Worm (Caenorhabditis elegans) whole organism, L3 larva: Measurements from ENCODE around the gene fbxb-76.

ENCODE experiments used
- R02D3.7 ChIP-seq: fragments of 150-350 bp; optimal IDR thresholded peaks from 2 replicates; lab custom pipeline; 2014; ENCODE audit warnings: missing biosample characterization, missing genetic modification characterization
- ZK546.5 ChIP-seq: sonication (generic microtip); optimal IDR thresholded peaks from 2 replicates; lab custom pipeline; 2017; ENCODE audit warnings: missing biosample characterization, missing genetic modification characterization
- ceh-16 ChIP-seq: sonication (generic microtip); optimal IDR thresholded peaks from 2 replicates; lab custom pipeline; 2017; ENCODE audit warnings: missing biosample characterization, missing genetic modification characterization
- ceh-28 ChIP-seq: fragments of 150-350 bp; optimal IDR thresholded peaks from 2 replicates; lab custom pipeline; 2014; ENCODE audit warnings: missing biosample characterization, missing genetic modification reagents, missing genetic modification characterization
- ceh-9 ChIP-seq: sonication (generic microtip); optimal IDR thresholded peaks from 2 replicates; lab custom pipeline; 2018; ENCODE audit warnings: missing biosample characterization, missing genetic modification characterization
- egl-27 ChIP-seq: sonication (generic microtip); optimal IDR thresholded peaks from 4 replicates; lab custom pipeline; 2017; ENCODE audit warnings: missing biosample characterization, missing genetic modification reagents, missing genetic modification characterization
- egl-5 ChIP-seq: fragments of 150-350 bp; optimal IDR thresholded peaks from 2 replicates; lab custom pipeline; 2017; ENCODE audit warnings: missing biosample characterization, missing genetic modification reagents, missing genetic modification characterization, inconsistent platforms
- elt-1 ChIP-seq: fragments of 150-350 bp; optimal IDR thresholded peaks from 2 replicates; lab custom pipeline; 2014; ENCODE audit warnings: missing biosample characterization, missing genetic modification characterization
- elt-2 ChIP-seq: sonication (generic microtip); optimal IDR thresholded peaks from 2 replicates; lab custom pipeline; 2016; ENCODE audit warnings: missing genetic modification reagents, mild to moderate bottlenecking, missing genetic modification characterization, missing compliant biosample characterization
- elt-3 ChIP-seq, 3 experiments: fragments of 150-350 bp in 1 of 3; sonication (generic microtip) in 2 of 3; optimal IDR thresholded peaks; 2 replicates in 2 of 3; 4 replicates in 1 of 3; lab custom pipeline; 2014 to 2017; ENCODE audit warnings: missing biosample characterization in 3 of 3, missing genetic modification characterization in 3 of 3
- eor-1 ChIP-seq, 2 experiments: fragments of 150-350 bp; optimal IDR thresholded peaks; 2 replicates each; lab custom pipeline; 2014 to 2018; ENCODE audit warnings: missing biosample characterization in 2 of 2, missing genetic modification characterization in 2 of 2
- fkh-10 ChIP-seq: sonication (generic microtip); optimal IDR thresholded peaks from 2 replicates; lab custom pipeline; 2017; ENCODE audit warnings: missing biosample characterization, missing genetic modification reagents, missing genetic modification characterization
- fos-1 ChIP-seq: fragments of 150-350 bp; optimal IDR thresholded peaks from 2 replicates; lab custom pipeline; 2014; ENCODE audit warnings: missing biosample characterization, missing genetic modification characterization
- hmg-11 ChIP-seq: sonication (generic microtip); optimal IDR thresholded peaks from 2 replicates; lab custom pipeline; 2016; ENCODE audit warnings: missing genetic modification characterization, missing compliant biosample characterization
- lin-15B ChIP-seq: fragments of 150-350 bp; optimal IDR thresholded peaks from 2 replicates; lab custom pipeline; 2014; ENCODE audit warnings: missing biosample characterization, missing genetic modification characterization
- lin-39 ChIP-seq: fragments of 150-350 bp; optimal IDR thresholded peaks from 2 replicates; lab custom pipeline; 2018; ENCODE audit warnings: missing biosample characterization, missing genetic modification reagents, missing genetic modification characterization
- lsy-12 ChIP-seq: sonication (generic microtip); optimal IDR thresholded peaks from 2 replicates; lab custom pipeline; 2016; ENCODE audit warnings: mild to moderate bottlenecking, missing genetic modification characterization, missing compliant biosample characterization
- nfya-1 ChIP-seq: sonication (generic microtip); optimal IDR thresholded peaks from 2 replicates; lab custom pipeline; 2017; ENCODE audit warnings: missing genetic modification characterization, mild to moderate bottlenecking, missing compliant biosample characterization, antibody characterized with exemption, moderate library complexity; ENCODE audit not compliant: insufficient read depth
- nhr-11 ChIP-seq: fragments of 150-350 bp; optimal IDR thresholded peaks from 2 replicates; lab custom pipeline; 2014; ENCODE audit warnings: missing biosample characterization, missing genetic modification characterization
- nhr-12 ChIP-seq: fragments of 150-350 bp; optimal IDR thresholded peaks from 2 replicates; lab custom pipeline; 2014; ENCODE audit warnings: missing biosample characterization, missing genetic modification characterization
- nhr-23 ChIP-seq: fragments of 150-350 bp; optimal IDR thresholded peaks from 2 replicates; lab custom pipeline; 2014; ENCODE audit warnings: missing biosample characterization, missing genetic modification reagents, missing genetic modification characterization
- nhr-237 ChIP-seq: fragments of 150-350 bp; optimal IDR thresholded peaks from 2 replicates; lab custom pipeline; 2014; ENCODE audit warnings: missing biosample characterization, missing genetic modification characterization
- nhr-25 ChIP-seq: sonication (generic microtip); optimal IDR thresholded peaks from 2 replicates; lab custom pipeline; 2017; ENCODE audit warnings: missing biosample characterization, missing genetic modification characterization
- nhr-28 ChIP-seq: fragments of 150-350 bp; optimal IDR thresholded peaks from 2 replicates; lab custom pipeline; 2014; ENCODE audit warnings: missing biosample characterization, missing genetic modification characterization
- nhr-43 ChIP-seq: sonication (generic microtip); optimal IDR thresholded peaks from 2 replicates; lab custom pipeline; 2016; ENCODE audit warnings: mild to moderate bottlenecking, missing genetic modification characterization, missing compliant biosample characterization; ENCODE audit not compliant: poor library complexity, severe bottlenecking
- nhr-67 ChIP-seq: fragments of 150-350 bp; optimal IDR thresholded peaks from 2 replicates; lab custom pipeline; 2014; ENCODE audit warnings: missing biosample characterization, missing genetic modification characterization
- nhr-76 ChIP-seq: fragments of 150-350 bp; sonication (generic microtip); optimal IDR thresholded peaks from 5 replicates; lab custom pipeline; 2014; ENCODE audit warnings: missing biosample characterization, missing genetic modification characterization
- pha-4 ChIP-seq: fragments of 150-350 bp; optimal IDR thresholded peaks from 2 replicates; lab custom pipeline; 2014; ENCODE audit warnings: missing biosample characterization, missing genetic modification reagents, missing genetic modification characterization
- pqm-1 ChIP-seq: fragments of 150-350 bp; optimal IDR thresholded peaks from 2 replicates; lab custom pipeline; 2017; ENCODE audit warnings: missing biosample characterization, missing genetic modification characterization, inconsistent platforms
- sea-2 ChIP-seq: fragments of 150-350 bp; sonication (generic microtip); optimal IDR thresholded peaks from 4 replicates; lab custom pipeline; 2014; ENCODE audit warnings: missing biosample characterization, missing genetic modification reagents, missing genetic modification characterization
- skn-1 ChIP-seq: fragments of 150-350 bp; optimal IDR thresholded peaks from 2 replicates; lab custom pipeline; 2014; ENCODE audit warnings: missing biosample characterization, missing genetic modification characterization
- snpc-4 ChIP-seq: fragments of 150-350 bp; optimal IDR thresholded peaks from 2 replicates; lab custom pipeline; 2014; ENCODE audit warnings: missing biosample characterization, missing genetic modification characterization

fbxb-76 gene

DNA sequence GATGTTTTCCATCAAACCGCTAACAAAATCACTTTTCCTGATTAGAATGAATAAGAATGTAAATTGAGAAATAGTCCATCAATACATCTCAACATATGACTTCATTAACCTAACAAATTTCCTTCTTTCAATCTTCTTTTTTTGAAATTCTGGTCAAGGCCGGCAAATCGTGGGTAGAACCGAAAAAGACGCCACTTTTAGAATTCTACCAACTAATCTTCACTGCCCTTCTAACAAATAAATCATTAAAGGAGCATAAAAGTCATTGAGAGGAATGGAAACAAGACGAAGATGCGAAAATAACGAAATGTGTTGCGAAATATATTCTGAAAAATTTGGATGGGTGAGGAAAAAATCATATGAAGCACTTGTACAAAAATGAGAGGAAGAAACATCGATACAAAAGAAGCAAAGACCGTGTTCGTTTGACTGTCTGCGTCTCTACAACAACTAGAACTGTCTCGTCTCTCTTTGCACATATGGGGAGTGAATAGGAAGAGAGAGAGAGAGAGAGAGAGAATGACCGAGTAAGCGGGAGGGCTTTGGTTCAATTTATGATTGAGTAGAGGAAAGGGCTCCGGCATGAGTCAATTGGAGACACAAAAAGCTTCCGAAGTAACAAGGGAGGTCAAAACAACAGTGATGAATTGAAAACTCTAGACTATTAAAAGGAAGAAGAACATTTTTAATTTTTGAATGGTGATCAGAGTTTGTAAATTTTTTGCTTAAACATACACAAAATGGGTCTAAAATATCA, 15.2 kb downstream of the fbxb-76 start:
- no peak for TF ChIP-seq sea-2 (GFP tag; lab: Kevin White, UChicago)
- no peak for TF ChIP-seq nhr-237
- TF ChIP-seq nhr-76: peak; percentile 84
- no peak for TF ChIP-seq R02D3.7
- peak; percentile 60 for TF ChIP-seq pha-4 (tag; lab: Kevin White, UChicago)
- TF ChIP-seq nfya-1 (tag; lab: Kevin White, UChicago): peak; percentile 32
- no peak for TF ChIP-seq nhr-28 (tag; lab: Kevin White, UChicago)
- peak; percentile 12 for TF ChIP-seq elt-2 (tag; lab: Kevin White, UChicago)
- peak; percentile 17 for TF ChIP-seq ceh-28 (tag; lab: Kevin White, UChicago)
- TF ChIP-seq nhr-25: peak; percentile 12
- TF ChIP-seq hmg-11: peak; percentile 16
- peak; percentile 1 for TF ChIP-seq pqm-1 (tag; lab: Kevin White, UChicago)

DNA sequence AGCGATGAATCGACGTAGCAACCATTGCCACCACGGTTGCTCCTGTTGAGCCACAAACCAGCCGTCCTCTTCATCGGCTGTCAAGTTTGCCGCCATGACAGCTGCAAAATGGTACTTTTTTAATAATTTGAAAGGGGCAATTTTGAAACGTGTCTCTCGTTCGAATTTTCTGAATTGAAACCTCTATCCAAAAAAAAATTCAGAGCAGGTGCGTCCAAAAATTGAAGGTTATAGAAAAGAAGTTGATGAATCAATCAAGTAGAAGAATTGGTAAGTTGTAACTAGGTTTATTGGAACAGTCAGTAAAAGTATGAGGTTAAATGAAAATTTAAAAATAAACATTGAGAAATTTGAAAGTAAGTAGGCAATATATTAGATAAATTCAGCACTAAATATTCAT, 17.7 kb downstream of the fbxb-76 start, which contains the start of gene T01G1.4:
Gene T01G1.4, minus strand, starts transcription at position 101 of the 400 bp plus-strand sequence.
- TF ChIP-seq nhr-76 (no peak), fos-1 (no peak), nhr-28 (tag; lab: Kevin White, UChicago) (no peak), hmg-11 (no peak), snpc-4 (tag; lab: Kevin White, UChicago) (no peak), eor-1 (tag; optimal IDR thresholded peaks at IDR 0.05; lab: Kevin White, UChicago) (no peak)
- TF ChIP-seq, all 47 proteins: peak for 0

DNA sequence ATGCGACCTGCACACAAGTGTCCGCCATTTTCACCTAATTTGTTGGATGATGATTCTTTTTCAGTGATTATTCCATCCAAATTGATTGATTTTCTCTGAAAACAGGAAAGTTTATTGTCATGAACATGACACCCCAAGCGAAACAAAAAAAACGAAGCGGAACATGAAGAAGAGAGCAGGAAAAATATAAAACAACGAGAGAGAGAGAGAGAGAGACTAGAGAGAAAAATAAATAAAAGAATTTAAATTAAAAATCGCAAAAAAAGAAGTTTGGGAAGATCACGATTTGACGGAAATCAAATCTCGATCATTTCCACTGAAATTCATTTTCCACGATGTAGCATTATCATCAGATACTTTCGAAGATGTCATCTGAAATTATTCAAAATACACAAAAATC, 19.4 kb downstream of the fbxb-76 start, which contains the start of gene klp-12:
Gene klp-12, minus strand, starts transcription at position 101 of the 400 bp plus-strand sequence.
- TF ChIP-seq ZK546.5 (tag; lab: Kevin White, UChicago): no peak
- TF ChIP-seq elt-3 (tag; optimal IDR thresholded peaks at IDR 0.05; lab: Kevin White, UChicago): no peak
- TF ChIP-seq lsy-12 (tag; lab: Kevin White, UChicago): no peak
- no peak for TF ChIP-seq eor-1 (tag; optimal IDR thresholded peaks at IDR 0.05; lab: Kevin White, UChicago)
- TF ChIP-seq fkh-10 (GFP tag; lab: Kevin White, UChicago): no peak
- no peak for TF ChIP-seq R02D3.7
- TF ChIP-seq nhr-43 (tag; lab: Kevin White, UChicago): no peak
- no peak for TF ChIP-seq elt-2 (tag; lab: Kevin White, UChicago)
- no peak for TF ChIP-seq lin-15B (tag; lab: Kevin White, UChicago)
- TF ChIP-seq ceh-9 (tag; lab: Kevin White, UChicago): no peak
- no peak for TF ChIP-seq ceh-16 (tag; lab: Kevin White, UChicago)
- TF ChIP-seq elt-1 (tag; lab: Kevin White, UChicago): no peak
- TF ChIP-seq ceh-28 (tag; lab: Kevin White, UChicago): no peak
- TF ChIP-seq egl-27 (tag; lab: Kevin White, UChicago): no peak

DNA sequence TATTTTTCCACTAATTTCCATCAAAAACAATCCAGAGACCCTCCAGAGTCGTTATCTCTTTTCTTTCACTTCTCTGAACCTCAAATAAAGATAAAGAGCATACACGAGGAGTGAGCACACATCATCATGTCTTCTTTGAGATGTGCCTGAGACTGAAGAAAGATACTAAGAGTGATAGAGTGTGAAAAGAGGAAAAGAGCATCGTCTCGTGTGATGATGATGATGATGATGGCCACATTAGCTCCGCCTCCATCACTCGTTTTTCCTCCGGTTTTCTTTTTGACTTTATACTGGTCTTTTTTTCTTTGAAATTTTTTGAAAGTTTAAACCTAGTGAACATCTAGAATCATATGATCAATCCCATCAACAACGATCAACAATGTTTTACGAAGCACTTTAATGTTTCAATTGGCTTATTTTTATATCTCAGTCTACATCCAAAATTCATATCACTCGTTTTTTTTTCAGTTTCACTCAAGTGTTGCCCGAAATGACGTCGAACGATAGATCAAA, 25.2 kb downstream of the fbxb-76 start, which contains the start of gene T01G1.2:
Gene T01G1.2, plus strand, starts transcription at position 463 of the 513 bp plus-strand sequence.
- TF ChIP-seq lin-39 (peak; percentile 87), nfya-1 (tag; lab: Kevin White, UChicago) (peak; percentile 59), hmg-11 (peak; percentile 15), nhr-12 (tag; lab: Kevin White, UChicago) (no peak), egl-5 (tag; lab: Kevin White, UChicago) (peak; percentile 62), ceh-16 (tag; lab: Kevin White, UChicago) (no peak), nhr-76 (no peak), skn-1 (peak; percentile 29), elt-1 (tag; lab: Kevin White, UChicago) (peak; percentile 56)
- TF ChIP-seq, all 47 proteins: peak for 6

DNA sequence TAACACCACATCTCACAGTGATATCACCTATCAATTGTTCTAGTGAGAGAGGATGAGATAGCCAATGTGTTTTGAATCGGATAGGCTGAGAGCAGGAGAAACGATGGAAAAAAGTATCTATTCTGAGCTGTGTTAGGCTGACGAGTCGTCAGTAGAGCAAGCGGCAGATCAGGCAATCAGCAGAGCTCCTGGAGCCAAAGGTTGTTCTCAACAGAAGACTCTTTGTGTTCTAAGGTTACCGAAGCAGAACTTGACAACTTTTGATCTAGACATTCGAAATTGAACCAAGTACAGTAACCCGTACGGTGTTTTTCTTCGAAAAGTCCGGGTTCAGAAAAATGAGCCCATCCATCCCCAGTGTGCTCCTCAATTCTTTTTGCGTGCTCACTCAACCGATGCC, 26.4 kb downstream of the fbxb-76 start:
- TF ChIP-seq nhr-23 (tag; lab: Kevin White, UChicago): no peak
- TF ChIP-seq nhr-11: peak; percentile 8
- TF ChIP-seq elt-3 (tag; optimal IDR thresholded peaks at IDR 0.05; lab: Kevin White, UChicago): no peak
- TF ChIP-seq nhr-67 (tag; lab: Kevin White, UChicago): no peak
- no peak for TF ChIP-seq elt-2 (tag; lab: Kevin White, UChicago)
- TF ChIP-seq nhr-12 (tag; lab: Kevin White, UChicago): no peak
